Worm (Caenorhabditis elegans) whole organism, L2 larva: ENCODE measurements around the gene D2096.12.

ENCODE experiments used
- C34F6.9 ChIP-seq: fragments of 150-350 bp; optimal IDR thresholded peaks from 2 replicates; lab custom pipeline; 2014; ENCODE audit warnings: missing biosample characterization, missing genetic modification characterization
- F13H6.1 ChIP-seq: sonication (generic microtip); optimal IDR thresholded peaks from 2 replicates; lab custom pipeline; 2016; ENCODE audit warnings: missing genetic modification characterization, missing compliant biosample characterization
- R02D3.7 ChIP-seq: fragments of 150-350 bp; optimal IDR thresholded peaks from 2 replicates; lab custom pipeline; 2014; ENCODE audit warnings: missing biosample characterization, missing genetic modification characterization
- Y55F3AM.14 ChIP-seq: fragments of 200-800 bp; sonication (Bioruptor generic); optimal IDR thresholded peaks from 2 replicates; lab custom pipeline; 2018; ENCODE audit warnings: mild to moderate bottlenecking, missing genetic modification characterization, missing compliant biosample characterization
- ZK546.5 ChIP-seq: sonication (generic microtip); optimal IDR thresholded peaks from 2 replicates; lab custom pipeline; 2017; ENCODE audit warnings: missing biosample characterization, missing genetic modification characterization
- alr-1 ChIP-seq: fragments of 150-350 bp; optimal IDR thresholded peaks from 2 replicates; lab custom pipeline; 2014; ENCODE audit warnings: missing biosample characterization, missing genetic modification characterization
- aly-2 ChIP-seq: fragments of 150-350 bp; optimal IDR thresholded peaks from 2 replicates; lab custom pipeline; 2014; ENCODE audit warnings: missing biosample characterization, missing genetic modification characterization
- ama-1 ChIP-seq: fragments of 150-350 bp; optimal IDR thresholded peaks from 2 replicates; lab custom pipeline; 2018; ENCODE audit warnings: inconsistent platforms
- ceh-16 ChIP-seq: fragments of 150-350 bp; optimal IDR thresholded peaks from 2 replicates; lab custom pipeline; 2014; ENCODE audit warnings: missing biosample characterization, missing genetic modification characterization
- ceh-82 ChIP-seq: fragments of 150-350 bp; optimal IDR thresholded peaks from 2 replicates; lab custom pipeline; 2014; ENCODE audit warnings: missing biosample characterization, missing genetic modification characterization
- crh-2 ChIP-seq: sonication (generic microtip); optimal IDR thresholded peaks from 2 replicates; lab custom pipeline; 2017; ENCODE audit warnings: missing biosample characterization, missing genetic modification characterization
- dmd-4 ChIP-seq: sonication (generic microtip); optimal IDR thresholded peaks from 2 replicates; lab custom pipeline; 2017; ENCODE audit warnings: missing biosample characterization, missing genetic modification characterization
- egl-27 ChIP-seq: sonication (generic microtip); optimal IDR thresholded peaks from 3 replicates; lab custom pipeline; 2017; ENCODE audit warnings: missing biosample characterization, missing genetic modification reagents, missing genetic modification characterization
- elt-3 ChIP-seq: sonication (generic microtip); optimal IDR thresholded peaks from 2 replicates; lab custom pipeline; 2017; ENCODE audit warnings: missing biosample characterization, missing genetic modification characterization
- fos-1 ChIP-seq: fragments of 150-350 bp; optimal IDR thresholded peaks from 2 replicates; lab custom pipeline; 2014; ENCODE audit warnings: missing biosample characterization, missing genetic modification characterization
- lin-11 ChIP-seq: fragments of 150-350 bp; sonication (generic microtip); optimal IDR thresholded peaks from 2 replicates; lab custom pipeline; 2014; ENCODE audit warnings: missing biosample characterization, missing genetic modification characterization, inconsistent platforms, mixed read lengths
- lin-13 ChIP-seq: fragments of 150-350 bp; optimal IDR thresholded peaks from 2 replicates; lab custom pipeline; 2014; ENCODE audit warnings: missing biosample characterization, missing genetic modification reagents, missing genetic modification characterization
- lin-39 ChIP-seq: fragments of 150-350 bp; optimal IDR thresholded peaks from 2 replicates; lab custom pipeline; 2014; ENCODE audit warnings: missing biosample characterization, missing genetic modification reagents, missing genetic modification characterization
- lsy-2 ChIP-seq, 2 experiments: fragments of 150-350 bp in 1 of 2; sonication (generic microtip) in 1 of 2; optimal IDR thresholded peaks; 2 replicates each; lab custom pipeline; 2014 to 2017; ENCODE audit warnings: missing biosample characterization in 2 of 2, missing genetic modification characterization in 2 of 2
- mbf-1 ChIP-seq: sonication (generic microtip); optimal IDR thresholded peaks from 2 replicates; lab custom pipeline; 2017; ENCODE audit warnings: missing biosample characterization, missing genetic modification characterization
- mdl-1 ChIP-seq, 2 experiments: fragments of 150-350 bp in 1 of 2; sonication (generic microtip) in 1 of 2; optimal IDR thresholded peaks; 2 replicates each; lab custom pipeline; 2017; ENCODE audit warnings: missing biosample characterization in 2 of 2, missing genetic modification characterization in 2 of 2
- nhr-10 ChIP-seq: sonication (generic microtip); optimal IDR thresholded peaks from 2 replicates; lab custom pipeline; 2017; ENCODE audit warnings: missing biosample characterization, missing genetic modification characterization
- nhr-11 ChIP-seq: fragments of 150-350 bp; optimal IDR thresholded peaks from 2 replicates; lab custom pipeline; 2014; ENCODE audit warnings: missing biosample characterization, missing genetic modification characterization
- nhr-129 ChIP-seq: fragments of 150-350 bp; optimal IDR thresholded peaks from 2 replicates; lab custom pipeline; 2014; ENCODE audit warnings: missing biosample characterization, missing genetic modification characterization
- nhr-23 ChIP-seq: fragments of 150-350 bp; optimal IDR thresholded peaks from 2 replicates; lab custom pipeline; 2014; ENCODE audit warnings: missing biosample characterization, missing genetic modification reagents, missing genetic modification characterization
- nhr-25 ChIP-seq: fragments of 150-350 bp; sonication (generic microtip); optimal IDR thresholded peaks from 3 replicates; lab custom pipeline; 2014; ENCODE audit warnings: missing biosample characterization, missing genetic modification characterization
- nhr-6 ChIP-seq: fragments of 150-350 bp; optimal IDR thresholded peaks from 2 replicates; lab custom pipeline; 2014; ENCODE audit warnings: missing biosample characterization, missing genetic modification characterization
- nhr-77 ChIP-seq: fragments of 150-350 bp; optimal IDR thresholded peaks from 2 replicates; lab custom pipeline; 2014; ENCODE audit warnings: missing biosample characterization, missing genetic modification characterization
- peb-1 ChIP-seq: fragments of 150-350 bp; optimal IDR thresholded peaks from 2 replicates; lab custom pipeline; 2014; ENCODE audit warnings: missing biosample characterization, missing genetic modification characterization
- skn-1 ChIP-seq: sonication (generic microtip); optimal IDR thresholded peaks from 2 replicates; lab custom pipeline; 2017; ENCODE audit warnings: missing biosample characterization, missing genetic modification characterization
- sma-3 ChIP-seq: sonication (generic microtip); optimal IDR thresholded peaks from 2 replicates; lab custom pipeline; 2016; ENCODE audit warnings: missing genetic modification reagents, missing genetic modification characterization, missing compliant biosample characterization
- sma-9 ChIP-seq, 2 experiments: fragments of 150-350 bp in 1 of 2; sonication (generic microtip) in 1 of 2; optimal IDR thresholded peaks; 2 replicates each; lab custom pipeline; 2014 to 2016; ENCODE audit warnings: missing genetic modification characterization in 2 of 2, mild to moderate bottlenecking in 1 of 2, missing biosample characterization in 1 of 2, missing compliant biosample characterization in 1 of 2, missing genetic modification reagents in 1 of 2, moderate library complexity in 1 of 2
- snpc-4 ChIP-seq: fragments of 150-350 bp; optimal IDR thresholded peaks from 2 replicates; lab custom pipeline; 2014; ENCODE audit warnings: missing biosample characterization, missing genetic modification characterization
- unc-39 ChIP-seq: fragments of 150-350 bp; optimal IDR thresholded peaks from 2 replicates; lab custom pipeline; 2014; ENCODE audit warnings: missing biosample characterization, missing genetic modification characterization
- unc-55 ChIP-seq: fragments of 150-350 bp; sonication (generic microtip); optimal IDR thresholded peaks from 3 replicates; lab custom pipeline; 2014; ENCODE audit warnings: missing biosample characterization, missing genetic modification reagents, missing genetic modification characterization
- unc-62 ChIP-seq: fragments of 150-350 bp; optimal IDR thresholded peaks from 2 replicates; lab custom pipeline; 2014; ENCODE audit warnings: missing biosample characterization, missing genetic modification reagents, missing genetic modification characterization
- ztf-11 ChIP-seq: sonication (generic microtip); optimal IDR thresholded peaks from 2 replicates; lab custom pipeline; 2017; ENCODE audit warnings: missing biosample characterization, missing genetic modification characterization
- ztf-4 ChIP-seq: fragments of 150-350 bp; optimal IDR thresholded peaks from 2 replicates; lab custom pipeline; 2014; ENCODE audit warnings: missing biosample characterization, missing genetic modification characterization

The D2096.12 gene

ce11 chrIV:8359716-8360407, 3.4 kb upstream of the D2096.12 start, which contains the start of gene D2096.5:
Gene D2096.5 (minus strand): TSS chrIV:8359766.
- TF ChIP-seq unc-55 (GFP tag; lab: Kevin White, UChicago) (peak; percentile 36), nhr-23 (tag; lab: Kevin White, UChicago) (no peak), C34F6.9 (tag; lab: Kevin White, UChicago) (peak; percentile 63)
- TF ChIP-seq, all 48 proteins: peak for 2

DNA sequence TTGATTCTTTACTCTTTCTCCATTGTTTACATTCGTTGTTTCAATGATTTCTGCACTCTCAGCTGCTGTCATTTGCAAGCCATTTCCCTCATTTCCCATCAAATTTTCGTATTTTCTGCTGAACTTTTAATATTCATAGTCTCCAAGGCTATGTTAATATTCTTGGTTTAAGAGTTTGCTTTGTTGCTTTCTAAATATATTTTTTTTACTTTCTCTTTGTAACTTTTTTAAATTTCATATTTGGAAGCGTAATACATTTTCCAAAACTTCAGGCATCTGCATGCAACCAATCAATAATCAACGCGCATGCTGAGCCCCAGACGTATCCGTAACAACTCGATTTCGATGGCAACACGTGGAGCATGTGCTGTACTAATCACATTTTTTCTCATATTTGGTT, 2.4 kb upstream of the D2096.12 start, which contains the start of gene sqv-1:
sqv-1 (plus strand) TSS at position 301 of the 400 bp plus-strand sequence.
- TF ChIP-seq lsy-2 (tag; optimal IDR thresholded peaks at IDR 0.05; lab: Kevin White, UChicago) (no peak), ztf-11 (tag; lab: Kevin White, UChicago) (no peak), nhr-25 (tag; lab: Kevin White, UChicago) (no peak), lin-13 (GFP tag; lab: Kevin White, UChicago) (no peak), F13H6.1 (no peak), nhr-23 (tag; lab: Kevin White, UChicago) (no peak), fos-1 (tag; lab: Kevin White, UChicago) (no peak), peb-1 (tag; lab: Kevin White, UChicago) (no peak), crh-2 (tag; lab: Kevin White, UChicago) (no peak), dmd-4 (tag; lab: Kevin White, UChicago) (no peak), ceh-16 (tag; lab: Kevin White, UChicago) (no peak), alr-1 (no peak)

DNA sequence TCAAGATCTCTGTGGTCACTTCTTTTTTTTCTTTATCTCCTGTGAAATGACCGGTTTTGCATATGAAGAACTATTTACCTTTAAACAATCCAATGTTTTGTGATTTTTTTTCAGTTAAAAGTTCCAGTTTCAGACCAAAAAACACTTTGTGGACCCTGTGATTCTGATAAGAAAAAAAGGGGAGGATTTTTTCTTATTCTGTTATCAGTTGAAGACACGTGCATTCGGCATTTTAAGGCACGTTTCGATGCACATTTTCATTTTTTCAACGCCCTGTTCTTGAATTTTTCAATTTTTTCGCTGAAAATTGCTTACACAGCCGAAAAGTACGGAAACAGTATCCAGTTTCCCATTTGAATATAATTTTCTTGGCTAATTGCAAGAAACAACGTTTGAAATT, 3.0 kb downstream of the D2096.12 start, which contains the start of gene aagr-1:
aagr-1 (plus strand) TSS at position 227 of the 400 bp plus-strand sequence.
- TF ChIP-seq fos-1 (tag; lab: Kevin White, UChicago) (peak; percentile 45), R02D3.7 (tag; lab: Kevin White, UChicago) (no peak), crh-2 (tag; lab: Kevin White, UChicago) (peak; percentile 47)

DNA sequence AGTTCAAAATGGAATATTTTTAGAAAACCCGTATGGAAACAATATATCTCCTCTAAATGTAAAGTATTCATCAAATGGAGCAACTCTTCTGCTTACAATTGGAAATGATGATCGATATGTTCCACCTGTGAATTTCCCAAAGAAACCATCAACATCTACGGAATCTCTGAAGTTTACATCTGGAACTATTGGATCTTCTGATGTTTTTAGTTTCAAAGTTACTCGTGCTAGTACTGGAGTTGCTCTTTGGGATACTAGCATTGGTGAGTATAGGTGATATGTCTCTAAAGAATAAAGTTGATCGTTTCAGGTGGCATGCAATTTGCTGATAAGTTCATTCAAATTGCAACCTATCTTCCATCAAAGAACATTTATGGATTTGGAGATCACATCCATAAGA, 4.6 kb downstream of the D2096.12 start:
- TF ChIP-seq snpc-4 (tag; lab: Kevin White, UChicago) (no peak), nhr-77 (tag; lab: Kevin White, UChicago) (no peak), R02D3.7 (tag; lab: Kevin White, UChicago) (no peak), peb-1 (tag; lab: Kevin White, UChicago) (no peak)

ce11 chrIV:8369135-8369534, 5.9 kb downstream of the D2096.12 start, which contains the start of gene D2096.6:
Gene D2096.6 (minus strand): TSS chrIV:8369235.
- TF ChIP-seq nhr-10 (tag; lab: Kevin White, UChicago) = no peak
- no peak for TF ChIP-seq ceh-82
- no peak for TF ChIP-seq nhr-6 (tag; lab: Kevin White, UChicago)
- TF ChIP-seq aly-2 (tag; lab: Kevin White, UChicago) = no peak
- no peak for TF ChIP-seq nhr-129 (tag; lab: Kevin White, UChicago)
- TF ChIP-seq mbf-1 (tag; lab: Kevin White, UChicago) = no peak
- no peak for TF ChIP-seq dmd-4 (tag; lab: Kevin White, UChicago)
- TF ChIP-seq elt-3 (tag; lab: Kevin White, UChicago) = no peak
- no peak for TF ChIP-seq ztf-4 (tag; lab: Kevin White, UChicago)
- no peak for TF ChIP-seq R02D3.7 (tag; lab: Kevin White, UChicago)
- no peak for TF ChIP-seq F13H6.1
- TF ChIP-seq nhr-77 (tag; lab: Kevin White, UChicago) = no peak
- TF ChIP-seq nhr-23 (tag; lab: Kevin White, UChicago) = no peak
- TF ChIP-seq unc-62 (GFP tag; lab: Kevin White, UChicago) = no peak
- TF ChIP-seq lin-39 (tag; lab: Kevin White, UChicago) = no peak

ce11 chrIV:8375381-8375780, 12.1 kb downstream of the D2096.12 start:
- no peak for TF ChIP-seq lin-39 (tag; lab: Kevin White, UChicago)
- peak; percentile 84 for TF ChIP-seq C34F6.9 (tag; lab: Kevin White, UChicago)
- TF ChIP-seq ztf-11 (tag; lab: Kevin White, UChicago) = no peak
- no peak for TF ChIP-seq dmd-4 (tag; lab: Kevin White, UChicago)
- no peak for TF ChIP-seq elt-3 (tag; lab: Kevin White, UChicago)
- peak; percentile 74 for TF ChIP-seq nhr-6 (tag; lab: Kevin White, UChicago)
- TF ChIP-seq lsy-2 (tag; optimal IDR thresholded peaks at IDR 0.05; lab: Kevin White, UChicago) = peak; percentile 54 to 82
- peak; percentile 89 for TF ChIP-seq sma-9 (GFP tag; optimal IDR thresholded peaks at IDR 0.05; lab: Kevin White, UChicago)
- TF ChIP-seq sma-9 (tag; optimal IDR thresholded peaks at IDR 0.05; lab: Kevin White, UChicago) = no peak
- TF ChIP-seq crh-2 (tag; lab: Kevin White, UChicago) = peak; percentile 85
- TF ChIP-seq mdl-1 (tag; optimal IDR thresholded peaks at IDR 0.05; lab: Kevin White, UChicago) = no peak
- no peak for TF ChIP-seq alr-1
- no peak for TF ChIP-seq ama-1 (lab: Kevin White, UChicago)
- peak; percentile 71 for TF ChIP-seq snpc-4 (tag; lab: Kevin White, UChicago)
- no peak for TF ChIP-seq ceh-82
- TF ChIP-seq Y55F3AM.14 (GFP tag; lab: Kevin White, UChicago) = peak; percentile 68
- peak; percentile 59 for TF ChIP-seq egl-27 (tag; lab: Kevin White, UChicago)
- TF ChIP-seq unc-39 (tag; lab: Kevin White, UChicago) = no peak
- peak; percentile 44 for TF ChIP-seq lin-11
- peak; percentile 9 for TF ChIP-seq ceh-16 (tag; lab: Kevin White, UChicago)
- no peak for TF ChIP-seq ZK546.5
- TF ChIP-seq lin-13 (GFP tag; lab: Kevin White, UChicago) = peak; percentile 82
- no peak for TF ChIP-seq nhr-11 (tag; lab: Kevin White, UChicago)
- TF ChIP-seq skn-1 (tag; lab: Kevin White, UChicago) = no peak
- peak; percentile 74 for TF ChIP-seq F13H6.1
- TF ChIP-seq sma-3 (GFP tag; lab: Kevin White, UChicago) = peak; percentile 81
